Fruit fly (Drosophila melanogaster) whole organism, adult: ENCODE measurements around the gene CG33080.

Experiments
- CG14711 ChIP-seq: fragments of 200-800 bp; sonication (Bioruptor generic); optimal IDR thresholded peaks from 2 replicates; lab custom pipeline; 2018; ENCODE audit warnings: missing biosample characterization, mild to moderate bottlenecking, missing genetic modification characterization, moderate library complexity
- CG1620 ChIP-seq: fragments of 200-800 bp; sonication (Bioruptor generic); optimal IDR thresholded peaks from 2 replicates; lab custom pipeline; 2016; ENCODE audit warnings: missing biosample characterization, missing genetic modification characterization
- CG7045 ChIP-seq: fragments of 200-800 bp; sonication (Bioruptor generic); optimal IDR thresholded peaks from 2 replicates; lab custom pipeline; 2017; ENCODE audit warnings: missing biosample characterization, mild to moderate bottlenecking, missing genetic modification characterization
- Clk ChIP-seq: fragments of 200-800 bp; sonication (Bioruptor generic); optimal IDR thresholded peaks from 2 replicates; lab custom pipeline; 2017; ENCODE audit warnings: missing biosample characterization, missing genetic modification characterization
- ovo ChIP-seq: fragments of 200-800 bp; sonication (Bioruptor generic); optimal IDR thresholded peaks from 2 replicates; lab custom pipeline; 2016; ENCODE audit warnings: missing biosample characterization, missing genetic modification characterization

dm6 chrX:5715455-5716227 is 1.9 kb downstream of the CG33080 start:
- TF ChIP-seq Clk (GFP tag; lab: Kevin White, UChicago) = no peak
- no peak for TF ChIP-seq CG1620 (GFP tag; lab: Kevin White, UChicago)
- TF ChIP-seq CG7045 = no peak
- peak; percentile 23 for TF ChIP-seq ovo (GFP tag; lab: Kevin White, UChicago)
- no peak for TF ChIP-seq CG14711 (tag; lab: Kevin White, UChicago)
